Fruit fly (Drosophila melanogaster) whole organism, embryonic: ENCODE data around the gene CG4459.
A peak's percentile ranks its signal among the peaks of the same experiment; 100 is the strongest.

Experiments
- ATbp ChIP-seq: fragments of 200-800 bp; sonication (Bioruptor generic); optimal IDR thresholded peaks from 2 replicates; lab custom pipeline; 2017; ENCODE audit warnings: missing biosample characterization, mild to moderate bottlenecking, missing genetic modification characterization, missing genetic modification reagents
- Atf6 ChIP-seq: fragments of 200-800 bp; sonication (Bioruptor generic); IDR thresholded peaks from 2 replicates; pipeline ENCODE4 v1.3.6; 2022; ENCODE audit warnings: missing biosample characterization, missing genetic modification characterization
- CG10462 ChIP-seq: fragments of 200-800 bp; sonication (Bioruptor generic); optimal IDR thresholded peaks from 2 replicates; lab custom pipeline; 2016; ENCODE audit warnings: missing biosample characterization, missing genetic modification characterization
- CG10654 ChIP-seq: fragments of 200-800 bp; sonication (Bioruptor generic); optimal IDR thresholded peaks from 2 replicates; lab custom pipeline; 2016; ENCODE audit warnings: missing biosample characterization, missing genetic modification characterization
- CG11247 ChIP-seq: fragments of 200-800 bp; sonication (Bioruptor generic); IDR thresholded peaks from 2 replicates; pipeline ENCODE4 v1.3.6; 2022; ENCODE audit warnings: missing biosample characterization, missing genetic modification characterization
- CG13287 ChIP-seq: fragments of 200-800 bp; sonication (Bioruptor generic); IDR thresholded peaks from 2 replicates; pipeline ENCODE4 v1.3.6; 2022; ENCODE audit warnings: missing biosample characterization, missing genetic modification characterization; ENCODE audit not compliant: partially characterized antibody
- CG13424 ChIP-seq: fragments of 200-800 bp; sonication (Bioruptor generic); optimal IDR thresholded peaks from 2 replicates; lab custom pipeline; 2019; ENCODE audit warnings: missing biosample characterization, mild to moderate bottlenecking, missing genetic modification characterization, moderate library complexity
- CG15601 ChIP-seq: fragments of 200-800 bp; sonication (Bioruptor generic); optimal IDR thresholded peaks from 3 replicates; lab custom pipeline; 2019; ENCODE audit warnings: missing biosample characterization, mild to moderate bottlenecking, missing genetic modification characterization, moderate library complexity
- CG18011 ChIP-seq: fragments of 200-800 bp; sonication (Bioruptor generic); optimal IDR thresholded peaks from 2 replicates; lab custom pipeline; 2017; ENCODE audit warnings: missing biosample characterization, missing genetic modification characterization, mild to moderate bottlenecking, moderate library complexity, missing genotype
- CG18476 ChIP-seq: fragments of 200-800 bp; sonication (Bioruptor generic); optimal IDR thresholded peaks from 2 replicates; lab custom pipeline; 2016; ENCODE audit warnings: missing biosample characterization, mild to moderate bottlenecking, missing genetic modification characterization
- CG31365 ChIP-seq: fragments of 200-800 bp; sonication (Bioruptor generic); optimal IDR thresholded peaks from 2 replicates; lab custom pipeline; 2018; ENCODE audit warnings: missing biosample characterization, mild to moderate bottlenecking, missing genetic modification characterization
- CG33213 ChIP-seq: fragments of 200-800 bp; sonication (Bioruptor generic); optimal IDR thresholded peaks from 3 replicates; lab custom pipeline; 2016; ENCODE audit warnings: missing biosample characterization, missing genetic modification characterization
- CG4360 ChIP-seq: fragments of 200-800 bp; sonication (Bioruptor generic); IDR thresholded peaks from 2 replicates; pipeline ENCODE4 v1.3.6; 2022; ENCODE audit warnings: missing biosample characterization, missing genetic modification characterization
- CG4730 ChIP-seq: fragments of 200-800 bp; sonication (Bioruptor generic); IDR thresholded peaks from 2 replicates; pipeline ENCODE4 v1.3.6; 2022; ENCODE audit warnings: missing biosample characterization, missing genetic modification characterization
- CG4820 ChIP-seq: fragments of 200-800 bp; sonication (Bioruptor generic); optimal IDR thresholded peaks from 3 replicates; lab custom pipeline; 2016; ENCODE audit warnings: missing biosample characterization, missing genetic modification characterization
- CG7357 ChIP-seq: fragments of 200-800 bp; sonication (Bioruptor generic); IDR thresholded peaks from 3 replicates; pipeline ENCODE4 v1.3.6; 2022; ENCODE audit warnings: missing biosample characterization, missing genetic modification characterization
- Chrac-16 ChIP-seq: fragments of 200-800 bp; sonication (Bioruptor generic); optimal IDR thresholded peaks from 3 replicates; lab custom pipeline; 2016; ENCODE audit warnings: missing biosample characterization, missing genetic modification characterization
- D ChIP-seq, 2 experiments: fragments of 200-800 bp in 1 of 2; fragments of >200 bp in 1 of 2; sonication (Bioruptor generic) in 1 of 2; optimal IDR thresholded peaks; 2 replicates in 1 of 2; 3 replicates in 1 of 2; lab custom pipeline; 2017; ENCODE audit warnings: mild to moderate bottlenecking in 1 of 2, missing biosample characterization in 1 of 2, missing genetic modification characterization in 1 of 2, missing genetic modification reagents in 1 of 2
- E2f1 ChIP-seq: fragments of 200-800 bp; sonication (Bioruptor generic); IDR thresholded peaks from 2 replicates; pipeline ENCODE4 v1.3.6; 2022; ENCODE audit warnings: missing biosample characterization, missing genetic modification characterization
- Ets97D ChIP-seq: fragments of 200-800 bp; sonication (Bioruptor generic); optimal IDR thresholded peaks from 3 replicates; lab custom pipeline; 2016; ENCODE audit warnings: missing biosample characterization, missing genetic modification characterization
- Fer1 ChIP-seq: fragments of 200-800 bp; sonication (Bioruptor generic); optimal IDR thresholded peaks from 2 replicates; lab custom pipeline; 2017; ENCODE audit warnings: missing biosample characterization, mild to moderate bottlenecking, missing genetic modification characterization
- H2.0 ChIP-seq: fragments of 200-800 bp; sonication (Bioruptor generic); IDR thresholded peaks from 2 replicates; pipeline ENCODE4 v1.3.6; 2022; ENCODE audit warnings: missing biosample characterization, missing genetic modification characterization
- Hey ChIP-seq: fragments of 200-800 bp; sonication (Bioruptor generic); optimal IDR thresholded peaks from 3 replicates; lab custom pipeline; 2018; ENCODE audit warnings: missing biosample characterization, mild to moderate bottlenecking, missing genetic modification characterization
- HmgD ChIP-seq: fragments of 200-800 bp; sonication (Bioruptor generic); optimal IDR thresholded peaks from 3 replicates; lab custom pipeline; 2016; ENCODE audit warnings: missing biosample characterization, missing genetic modification characterization
- Nf-YB ChIP-seq: fragments of 200-800 bp; sonication (Bioruptor generic); optimal IDR thresholded peaks from 3 replicates; lab custom pipeline; 2019; ENCODE audit warnings: missing biosample characterization, mild to moderate bottlenecking, missing genetic modification characterization, moderate library complexity
- Pdp1 ChIP-seq, 2 experiments: fragments of 200-800 bp; sonication (Bioruptor generic); optimal IDR thresholded peaks; 3 replicates each; lab custom pipeline; 2016; ENCODE audit warnings: missing biosample characterization in 2 of 2, missing genetic modification characterization in 2 of 2, mild to moderate bottlenecking in 1 of 2, moderate library complexity in 1 of 2
- Xrp1 ChIP-seq: fragments of 200-800 bp; sonication (Bioruptor generic); IDR thresholded peaks from 2 replicates; pipeline ENCODE4 v1.3.6; 2022; ENCODE audit warnings: missing biosample characterization, missing genetic modification characterization
- bowl ChIP-seq: fragments of 200-800 bp; sonication (Bioruptor generic); IDR thresholded peaks from 2 replicates; pipeline ENCODE4 v1.3.6; 2022; ENCODE audit warnings: missing biosample characterization, missing genetic modification characterization
- cato ChIP-seq: fragments of 200-800 bp; sonication (Bioruptor generic); optimal IDR thresholded peaks from 2 replicates; lab custom pipeline; 2016; ENCODE audit warnings: missing biosample characterization, missing genetic modification characterization, borderline replicate concordance
- cg ChIP-seq: fragments of 200-800 bp; sonication (Bioruptor generic); optimal IDR thresholded peaks from 3 replicates; lab custom pipeline; 2019; ENCODE audit warnings: missing biosample characterization, mild to moderate bottlenecking, missing genetic modification characterization, moderate library complexity
- chif ChIP-seq, 2 experiments: fragments of 200-800 bp; sonication (Bioruptor generic); optimal IDR thresholded peaks; 3 replicates each; lab custom pipeline; 2016; ENCODE audit warnings: missing biosample characterization in 2 of 2, missing genetic modification characterization in 2 of 2
- emc ChIP-seq: fragments of 200-800 bp; sonication (Bioruptor generic); optimal IDR thresholded peaks from 2 replicates; lab custom pipeline; 2016; ENCODE audit warnings: missing biosample characterization, missing genetic modification characterization
- fd3F ChIP-seq: fragments of 200-800 bp; sonication (Bioruptor generic); optimal IDR thresholded peaks from 2 replicates; lab custom pipeline; 2018; ENCODE audit warnings: missing biosample characterization, mild to moderate bottlenecking, missing genetic modification characterization, moderate library complexity
- ham ChIP-seq: fragments of 200-800 bp; sonication (Bioruptor generic); IDR thresholded peaks from 2 replicates; pipeline ENCODE4 v1.3.6; 2022; ENCODE audit warnings: missing biosample characterization, missing genetic modification characterization
- lab ChIP-seq: fragments of 200-800 bp; sonication (Bioruptor generic); optimal IDR thresholded peaks from 3 replicates; lab custom pipeline; 2017; ENCODE audit warnings: missing biosample characterization, missing genetic modification characterization, mild to moderate bottlenecking, moderate library complexity, missing genetic modification reagents
- nau ChIP-seq: fragments of 200-800 bp; sonication (Bioruptor generic); optimal IDR thresholded peaks from 3 replicates; lab custom pipeline; 2017; ENCODE audit warnings: missing biosample characterization, mild to moderate bottlenecking, missing genetic modification characterization, missing genetic modification reagents
- nerfin-1 ChIP-seq: fragments of 200-800 bp; sonication (Bioruptor generic); optimal IDR thresholded peaks from 3 replicates; lab custom pipeline; 2019; ENCODE audit warnings: missing biosample characterization, mild to moderate bottlenecking, missing genetic modification characterization, moderate library complexity
- otp ChIP-seq: fragments of 200-800 bp; sonication (Bioruptor generic); IDR thresholded peaks from 3 replicates; pipeline ENCODE4, ENCODE4 v1.3.6; 2022; ENCODE audit warnings: missing biosample characterization, missing genetic modification characterization
- pnt ChIP-seq: fragments of 200-800 bp; sonication (Bioruptor generic); optimal IDR thresholded peaks from 3 replicates; lab custom pipeline; 2016; ENCODE audit warnings: missing biosample characterization, missing genetic modification characterization
- prd ChIP-seq, 3 experiments: fragments of >200 bp in 2 of 3; fragments of 200-800 bp in 1 of 3; sonication (Bioruptor generic) in 1 of 3; optimal IDR thresholded peaks in 2 of 3; IDR thresholded peaks in 1 of 3; 2 replicates in 2 of 3; 3 replicates in 1 of 3; pipeline versions ENCODE4 v1.3.6 to Lab custom; 2017 to 2022; ENCODE audit warnings: missing biosample characterization in 1 of 3, missing genetic modification characterization in 1 of 3
- pzg ChIP-seq: fragments of 200-800 bp; sonication (Bioruptor generic); optimal IDR thresholded peaks from 3 replicates; lab custom pipeline; 2018; ENCODE audit warnings: missing biosample characterization, mild to moderate bottlenecking, missing genetic modification characterization, moderate library complexity
- sd ChIP-seq: fragments of 200-800 bp; sonication (Bioruptor generic); optimal IDR thresholded peaks from 3 replicates; lab custom pipeline; 2018; ENCODE audit warnings: missing biosample characterization, mild to moderate bottlenecking, missing genetic modification characterization, moderate library complexity
- shn ChIP-seq: fragments of 200-800 bp; sonication (Bioruptor generic); optimal IDR thresholded peaks from 3 replicates; lab custom pipeline; 2016; ENCODE audit warnings: missing biosample characterization, missing genetic modification characterization
- slbo ChIP-seq: fragments of 200-800 bp; sonication (Bioruptor generic); IDR thresholded peaks from 2 replicates; pipeline ENCODE4 v1.3.6; 2022; ENCODE audit warnings: missing biosample characterization, missing genetic modification characterization
- sr ChIP-seq: fragments of 200-800 bp; sonication (Bioruptor generic); IDR thresholded peaks from 3 replicates; pipeline ENCODE4 v1.3.6; 2022; ENCODE audit warnings: missing biosample characterization, missing genetic modification characterization
- stwl ChIP-seq: fragments of 200-800 bp; sonication (Bioruptor generic); optimal IDR thresholded peaks from 3 replicates; lab custom pipeline; 2018; ENCODE audit warnings: missing biosample characterization, mild to moderate bottlenecking, missing genetic modification characterization, moderate library complexity
- vnd ChIP-seq: fragments of 200-800 bp; sonication (Bioruptor generic); IDR thresholded peaks from 3 replicates; pipeline ENCODE4 v1.3.6; 2022; ENCODE audit warnings: missing biosample characterization, missing genetic modification characterization; ENCODE audit not compliant: partially characterized antibody
- vvl ChIP-seq: fragments of 200-800 bp; sonication (Bioruptor generic); IDR thresholded peaks from 2 replicates; pipeline ENCODE4 v1.3.6; 2022; ENCODE audit warnings: missing biosample characterization, missing genetic modification characterization
- wor ChIP-seq: fragments of 200-800 bp; sonication (Bioruptor generic); IDR thresholded peaks from 2 replicates; pipeline ENCODE4 v1.3.6; 2022; ENCODE audit warnings: missing biosample characterization, missing genetic modification characterization

CG4459 gene

DNA sequence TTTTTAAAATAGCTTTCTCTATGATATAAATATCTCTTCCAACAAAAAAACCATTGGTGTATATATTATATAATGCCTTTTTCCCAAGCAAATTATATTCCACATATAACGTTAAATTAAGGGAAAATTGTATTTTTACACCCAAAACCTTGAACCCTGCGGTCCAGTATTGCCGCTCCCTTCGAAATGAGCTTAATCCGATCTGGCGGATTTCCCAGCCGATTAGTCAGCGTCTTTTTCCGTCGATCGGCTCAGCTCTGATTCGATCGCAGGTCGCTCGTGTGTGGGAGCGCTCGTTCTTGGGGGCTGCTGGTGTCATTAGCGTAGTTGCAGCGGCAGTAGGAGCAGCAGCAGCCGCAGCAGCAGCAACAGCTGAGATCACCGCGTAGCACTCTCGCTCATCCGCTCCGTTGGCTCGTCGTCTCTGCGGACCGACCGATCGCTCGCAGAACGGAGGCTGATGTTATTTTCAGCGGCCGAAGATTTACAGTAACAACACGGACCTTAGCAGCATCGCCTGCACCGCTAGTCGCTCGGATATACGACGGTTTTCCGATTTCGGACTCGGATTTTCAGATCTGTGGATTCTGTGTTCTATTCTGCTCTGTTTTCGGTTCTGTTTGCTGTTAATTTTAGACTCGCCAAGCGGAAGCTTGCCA is 38.0 kb downstream of the CG4459 start, which contains the start of gene CG4733 (continued):
- no peak for TF ChIP-seq CG7357
- no peak for TF ChIP-seq sd
- TF ChIP-seq fd3F (GFP tag; lab: Kevin White, UChicago): no peak
- no peak for TF ChIP-seq Xrp1 (GFP tag; lab: Robert Waterston, UW)
- no peak for TF ChIP-seq HmgD (GFP tag; lab: Kevin White, UChicago)
- TF ChIP-seq vnd (GFP tag; lab: Robert Waterston, UW): no peak
- no peak for TF ChIP-seq CG4360 (GFP tag; lab: Robert Waterston, UW)
- no peak for TF ChIP-seq stwl (tag; lab: Kevin White, UChicago)
- no peak for TF ChIP-seq CG33213 (GFP tag; lab: Kevin White, UChicago)
- peak in 1 of 2 experiments; percentile 62 for TF ChIP-seq prd (optimal IDR thresholded peaks at IDR 0.05; lab: Kevin White, UChicago)
- TF ChIP-seq prd (GFP tag; IDR thresholded peaks at IDR 0.05; lab: Robert Waterston, UW): no peak
- no peak; the same call in 1 of the 2 replicates for TF ChIP-seq Atf6 (GFP tag; lab: Robert Waterston, UW)
- no peak for TF ChIP-seq pnt (GFP tag; lab: Kevin White, UChicago)
- TF ChIP-seq D (optimal IDR thresholded peaks at IDR 0.05; lab: Kevin White, UChicago): no peak
- no peak for TF ChIP-seq D (GFP tag; optimal IDR thresholded peaks at IDR 0.05; lab: Kevin White, UChicago)
- TF ChIP-seq CG18476 (GFP tag; lab: Kevin White, UChicago): no peak
- TF ChIP-seq bowl (GFP tag; lab: Robert Waterston, UW): no peak
- TF ChIP-seq ham (GFP tag; lab: Robert Waterston, UW): no peak
- no peak for TF ChIP-seq nerfin-1 (tag; lab: Kevin White, UChicago)
- no peak for TF ChIP-seq CG10462 (GFP tag; lab: Kevin White, UChicago)
- TF ChIP-seq CG4820 (GFP tag; lab: Kevin White, UChicago): no peak
- no peak for TF ChIP-seq CG11247 (GFP tag; lab: Robert Waterston, UW)
- TF ChIP-seq chif (GFP tag; optimal IDR thresholded peaks at IDR 0.05; lab: Kevin White, UChicago): no peak
- TF ChIP-seq E2f1 (GFP tag; lab: Robert Waterston, UW): no peak
- no peak for TF ChIP-seq Fer1
- no peak for TF ChIP-seq pzg
- TF ChIP-seq CG13424 (tag; lab: Kevin White, UChicago): peak; percentile 26
- no peak for TF ChIP-seq cg
- no peak for TF ChIP-seq H2.0
- TF ChIP-seq lab (GFP tag; lab: Kevin White, UChicago): no peak
- no peak for TF ChIP-seq Pdp1 (GFP tag; optimal IDR thresholded peaks at IDR 0.05; lab: Kevin White, UChicago)
- TF ChIP-seq nau (GFP tag; lab: Kevin White, UChicago): no peak
- TF ChIP-seq Nf-YB (GFP tag; lab: Kevin White, UChicago): peak; percentile 5
- no peak for TF ChIP-seq otp (GFP tag; lab: Robert Waterston, UW)
- no peak for TF ChIP-seq emc (GFP tag; lab: Kevin White, UChicago)
- no peak for TF ChIP-seq ATbp (GFP tag; lab: Kevin White, UChicago)
- peak; percentile 1 for TF ChIP-seq Chrac-16
- no peak for TF ChIP-seq wor (GFP tag; lab: Robert Waterston, UW)
- no peak for TF ChIP-seq Hey (tag; lab: Kevin White, UChicago)
- TF ChIP-seq CG13287: peak; percentile 30
- no peak for TF ChIP-seq Ets97D (GFP tag; lab: Kevin White, UChicago)
- no peak for TF ChIP-seq CG10654 (GFP tag; lab: Kevin White, UChicago)
- no peak for TF ChIP-seq CG4730 (GFP tag; lab: Robert Waterston, UW)
- peak; percentile 5 for TF ChIP-seq shn
- no peak for TF ChIP-seq slbo (GFP tag; lab: Robert Waterston, UW)
- TF ChIP-seq CG15601 (tag; lab: Kevin White, UChicago): no peak
- TF ChIP-seq sr (GFP tag; lab: Robert Waterston, UW): peak; percentile 66; the same call in 1 of the 3 replicates
- TF ChIP-seq cato (GFP tag; lab: Kevin White, UChicago): no peak
- no peak for TF ChIP-seq vvl (GFP tag; lab: Robert Waterston, UW)
- TF ChIP-seq CG31365: no peak
- no peak for TF ChIP-seq CG18011
